Fruit fly (Drosophila melanogaster): ENCODE measurements around the gene Polr3F.

dm6 chr3R:22340207-22340606, 27.0 kb downstream of the Polr3F start, which contains the start of gene CG5388:
- TF ChIP-seq Pif1A (GFP tag; optimal IDR thresholded peaks at IDR 0.05) (no peak), CG4496 (GFP tag; IDR thresholded peaks at IDR 0.05) (no peak), CG14655 (GFP tag; optimal IDR thresholded peaks at IDR 0.05) (no peak), CG8159 (tag; optimal IDR thresholded peaks at IDR 0.05) (no peak), rn (GFP tag; IDR thresholded peaks at IDR 0.05) (no peak), CG32121 (GFP tag; IDR thresholded peaks at IDR 0.05) (no peak)
